Worm (Caenorhabditis elegans) whole organism, late embryonic: ENCODE results near the gene srh-59.

ENCODE experiments used
- ama-1 ChIP-seq: fragments of 150-350 bp; optimal IDR thresholded peaks from 2 replicates; lab custom pipeline; 2014
- ceh-19 ChIP-seq: fragments of 200-800 bp; sonication (Bioruptor generic); optimal IDR thresholded peaks from 2 replicates; lab custom pipeline; 2018; ENCODE audit warnings: mild to moderate bottlenecking, missing genetic modification characterization, missing compliant biosample characterization
- ceh-30 ChIP-seq: fragments of 150-350 bp; optimal IDR thresholded peaks from 2 replicates; lab custom pipeline; 2014; ENCODE audit warnings: missing biosample characterization, missing genetic modification characterization
- dmd-4 ChIP-seq: sonication (generic microtip); optimal IDR thresholded peaks from 2 replicates; lab custom pipeline; 2016; ENCODE audit warnings: borderline replicate concordance, missing genetic modification characterization, missing compliant biosample characterization
- elt-2 ChIP-seq: sonication (generic microtip); optimal IDR thresholded peaks from 2 replicates; lab custom pipeline; 2016; ENCODE audit warnings: missing genetic modification reagents, missing genetic modification characterization, missing compliant biosample characterization
- lim-6 ChIP-seq: sonication (generic microtip); optimal IDR thresholded peaks from 2 replicates; lab custom pipeline; 2016; ENCODE audit warnings: missing genetic modification characterization, missing compliant biosample characterization
- nfya-1 ChIP-seq: sonication (generic microtip); optimal IDR thresholded peaks from 2 replicates; lab custom pipeline; 2017; ENCODE audit warnings: missing genetic modification characterization, mild to moderate bottlenecking, missing compliant biosample characterization, antibody characterized with exemption, moderate library complexity
- nhr-11 ChIP-seq: fragments of 150-350 bp; optimal IDR thresholded peaks from 2 replicates; lab custom pipeline; 2014; ENCODE audit warnings: missing biosample characterization, missing genetic modification characterization
- rnt-1 ChIP-seq: sonication (generic microtip); optimal IDR thresholded peaks from 2 replicates; lab custom pipeline; 2016; ENCODE audit warnings: missing genetic modification characterization, missing compliant biosample characterization
- unc-42 ChIP-seq: sonication (generic microtip); optimal IDR thresholded peaks from 2 replicates; lab custom pipeline; 2016; ENCODE audit warnings: missing genotype, missing genetic modification characterization, missing compliant biosample characterization
- unc-55 ChIP-seq: sonication (generic microtip); optimal IDR thresholded peaks from 2 replicates; lab custom pipeline; 2017; ENCODE audit warnings: missing biosample characterization, missing genetic modification reagents, missing genetic modification characterization
- unc-86 ChIP-seq: sonication (generic microtip); optimal IDR thresholded peaks from 2 replicates; lab custom pipeline; 2016; ENCODE audit warnings: missing genetic modification characterization, missing compliant biosample characterization
- ztf-16 ChIP-seq: sonication (generic microtip); optimal IDR thresholded peaks from 2 replicates; lab custom pipeline; 2017; ENCODE audit warnings: missing genetic modification characterization, missing compliant biosample characterization

DNA sequence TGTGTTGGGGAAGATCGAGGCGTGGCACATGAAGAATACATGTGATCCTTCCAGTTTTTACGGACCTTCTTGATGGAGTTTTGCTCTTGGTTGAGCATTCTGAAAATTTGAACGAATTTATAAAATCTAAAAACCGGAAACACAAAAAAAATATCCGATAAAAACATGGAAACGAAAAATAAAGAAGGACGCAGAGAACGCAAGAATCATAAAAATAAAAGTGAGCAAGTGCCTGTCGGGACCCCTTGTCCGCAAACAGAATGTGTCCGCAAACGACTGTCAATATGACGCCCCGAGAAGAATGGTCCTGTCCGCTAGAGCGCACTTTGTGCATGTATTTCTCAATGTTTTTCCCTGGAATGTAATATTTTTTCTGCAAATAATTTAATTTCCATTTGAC is 27.9 kb downstream of the srh-59 start, which contains the start of gene Y49F6A.5:
- TF ChIP-seq nhr-11 (tag; lab: Kevin White, UChicago), result no peak
- TF ChIP-seq rnt-1 (tag; lab: Kevin White, UChicago), result no peak
- TF ChIP-seq ceh-30, result no peak
- no peak for TF ChIP-seq unc-42 (tag; lab: Kevin White, UChicago)
- TF ChIP-seq ceh-19, result no peak
- TF ChIP-seq ama-1 (lab: Kevin White, UChicago), result no peak
- no peak for TF ChIP-seq elt-2 (tag; lab: Kevin White, UChicago)
- no peak for TF ChIP-seq lim-6 (tag; lab: Kevin White, UChicago)
- no peak for TF ChIP-seq unc-86 (tag; lab: Kevin White, UChicago)
- TF ChIP-seq dmd-4 (tag; lab: Kevin White, UChicago), result no peak
- TF ChIP-seq unc-55 (GFP tag; lab: Kevin White, UChicago), result no peak
- TF ChIP-seq ztf-16 (tag; lab: Kevin White, UChicago), result no peak
- TF ChIP-seq nfya-1 (tag; lab: Kevin White, UChicago), result no peak
